Fruit fly (Drosophila melanogaster) whole organism, larva: ENCODE data around the gene Sdr.

Experiments
- noc ChIP-seq: fragments of 200-800 bp; sonication (Bioruptor generic); optimal IDR thresholded peaks from 3 replicates; lab custom pipeline; 2019; ENCODE audit warnings: missing biosample characterization, mild to moderate bottlenecking, missing genetic modification characterization, moderate library complexity

Gene Sdr

dm6 chr3R:14901408-14902352 is 16.7 kb upstream of the Sdr start, which contains the start of gene RpS5b:
RpS5b (minus strand) TSS chr3R:14901563.
- TF ChIP-seq noc (tag; lab: Kevin White, UChicago) = no peak

dm6 chr3R:14903837-14904431 is 14.5 kb upstream of the Sdr start, which contains the start of gene VhaPPA1-1:
VhaPPA1-1 (minus strand) TSS chr3R:14904061.
- peak; percentile 11 for TF ChIP-seq noc (tag; lab: Kevin White, UChicago)

- TF ChIP-seq noc (tag; lab: Kevin White, UChicago) = no peak
These were observed 5.9 kb upstream of the Sdr start for dm6 chr3R:14912449-14912987.

dm6 chr3R:14965285-14965684 is 46.9 kb downstream of the Sdr start:
- TF ChIP-seq noc (tag; lab: Kevin White, UChicago) = no peak
